Fruit fly (Drosophila melanogaster) whole organism, larva: ENCODE measurements around the gene Nepl13.

Experiments used
- noc ChIP-seq: fragments of 200-800 bp; sonication (Bioruptor generic); optimal IDR thresholded peaks from 3 replicates; lab custom pipeline; 2019; ENCODE audit warnings: missing biosample characterization, mild to moderate bottlenecking, missing genetic modification characterization, moderate library complexity

Nepl13 gene

DNA sequence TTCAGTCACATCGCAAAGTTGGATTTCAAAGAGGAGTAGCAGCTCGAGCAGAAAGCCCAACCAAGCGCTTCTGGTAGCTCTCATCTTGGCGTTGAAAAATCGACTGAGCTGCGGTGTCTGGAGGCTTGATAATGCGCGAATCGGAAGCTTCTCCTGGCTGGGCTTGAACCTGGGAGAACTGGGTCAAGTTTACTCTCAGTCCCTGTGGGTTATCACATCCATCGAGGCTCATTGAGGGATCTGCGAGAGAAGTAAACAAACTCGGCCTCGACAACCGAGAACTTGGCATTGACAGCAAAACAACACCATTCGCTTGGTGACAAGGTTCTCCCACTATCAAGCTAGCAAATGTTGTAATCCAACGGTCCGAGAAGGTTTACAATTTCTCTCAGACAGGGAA, at the start of gene Nepl13:
Nepl13 (minus strand) TSS at position 89 of the 400 bp plus-strand sequence.
- no peak for TF ChIP-seq noc (tag; lab: Kevin White, UChicago)

DNA sequence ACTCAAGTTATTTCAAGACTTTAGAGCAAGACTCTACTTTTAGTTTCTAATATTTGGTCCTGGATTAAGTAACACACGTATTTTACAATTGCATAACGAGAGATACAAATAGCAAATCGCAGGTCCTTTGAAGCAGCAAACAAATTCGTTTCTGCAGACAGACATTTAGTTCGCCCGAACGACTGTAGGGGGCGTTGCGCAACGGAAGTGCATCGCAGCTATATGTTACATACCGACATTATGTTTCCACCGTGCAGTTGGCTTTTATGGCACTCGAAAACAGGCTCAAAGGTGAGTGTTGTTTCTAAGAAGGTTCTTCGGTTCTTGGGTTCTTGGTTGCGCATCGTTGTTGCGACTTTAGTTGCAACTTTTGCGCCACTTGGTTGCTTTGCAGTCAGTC, 49.4 kb upstream of the Nepl13 start:
- TF ChIP-seq noc (tag; lab: Kevin White, UChicago), result no peak

- TF ChIP-seq noc (tag; lab: Kevin White, UChicago), result no peak
Observed at dm6 chr3R:22807132-22807531, 46.3 kb upstream of the Nepl13 start.

DNA sequence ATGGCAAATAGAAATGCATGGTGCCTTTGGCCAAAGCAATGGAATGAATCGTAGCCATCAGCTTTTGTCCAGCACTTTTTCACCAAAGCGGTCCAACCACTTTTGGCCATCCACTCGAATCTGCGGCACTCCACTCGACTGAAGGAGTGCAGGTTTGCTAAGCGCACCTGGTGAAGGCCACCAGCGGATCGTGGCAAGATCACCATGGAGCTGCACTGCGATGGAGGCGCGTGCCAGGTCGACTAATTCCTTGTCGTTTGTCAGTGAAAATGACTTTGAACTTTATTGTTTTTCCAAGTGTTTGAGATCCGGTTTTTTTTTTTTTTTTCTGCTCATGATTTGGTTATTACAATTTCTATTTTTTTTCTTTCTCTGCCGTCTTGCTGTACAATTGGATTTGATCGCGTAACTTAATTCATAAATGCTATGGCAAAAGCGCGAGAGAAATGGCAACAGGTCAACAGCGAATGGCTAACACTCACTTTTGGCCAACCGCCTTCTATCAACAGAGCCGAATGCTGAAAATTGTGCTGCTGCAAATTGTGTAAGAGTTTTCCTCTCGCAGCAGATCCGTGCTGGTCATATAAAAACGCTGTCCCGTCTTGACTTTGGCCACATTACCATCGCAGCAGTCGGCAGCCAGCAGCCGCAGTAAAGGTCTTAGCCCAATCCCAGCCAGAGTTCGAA, 42.9 kb upstream of the Nepl13 start, which contains the start of gene CG7031:
CG7031 (plus strand) TSS at position 637 of the 687 bp plus-strand sequence.
- no peak for TF ChIP-seq noc (tag; lab: Kevin White, UChicago)

DNA sequence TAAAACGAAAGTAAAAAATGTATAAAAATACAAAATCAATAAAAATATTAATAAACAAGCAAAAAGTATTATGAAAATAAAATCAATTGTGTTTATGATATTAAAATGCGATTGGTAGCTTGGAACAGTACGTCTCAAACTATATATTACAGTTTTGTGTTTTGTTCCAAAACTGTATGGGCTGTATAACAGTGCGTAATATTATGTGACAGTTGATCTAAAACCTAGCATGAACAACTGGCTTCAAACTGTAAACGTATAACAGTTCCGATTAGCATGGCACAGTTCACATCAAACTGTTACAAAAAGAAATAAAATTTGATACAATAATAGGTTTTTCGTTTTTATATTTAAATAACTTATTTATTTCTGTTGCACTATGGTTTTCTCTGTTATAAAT, 33.1 kb upstream of the Nepl13 start:
- no peak for TF ChIP-seq noc (tag; lab: Kevin White, UChicago)

DNA sequence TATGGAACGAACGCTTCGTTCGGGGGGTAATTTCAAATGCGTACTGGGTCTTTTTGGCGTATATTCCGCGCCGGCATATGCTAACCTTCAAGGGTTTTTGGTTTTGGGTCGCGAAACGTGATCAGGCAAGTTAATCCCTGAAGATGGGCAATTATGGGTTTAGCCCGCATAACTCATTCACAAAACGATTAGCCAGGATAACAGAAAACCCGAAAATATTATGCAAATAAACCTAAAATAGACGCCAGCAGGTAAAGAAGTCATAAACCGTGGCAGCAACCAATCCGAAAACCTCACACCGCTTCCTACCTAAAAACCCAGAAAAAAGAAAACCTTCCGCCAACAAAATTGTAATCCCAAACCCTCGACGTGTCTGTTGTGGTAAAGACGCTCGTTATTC, 28.2 kb upstream of the Nepl13 start:
- no peak for TF ChIP-seq noc (tag; lab: Kevin White, UChicago)

DNA sequence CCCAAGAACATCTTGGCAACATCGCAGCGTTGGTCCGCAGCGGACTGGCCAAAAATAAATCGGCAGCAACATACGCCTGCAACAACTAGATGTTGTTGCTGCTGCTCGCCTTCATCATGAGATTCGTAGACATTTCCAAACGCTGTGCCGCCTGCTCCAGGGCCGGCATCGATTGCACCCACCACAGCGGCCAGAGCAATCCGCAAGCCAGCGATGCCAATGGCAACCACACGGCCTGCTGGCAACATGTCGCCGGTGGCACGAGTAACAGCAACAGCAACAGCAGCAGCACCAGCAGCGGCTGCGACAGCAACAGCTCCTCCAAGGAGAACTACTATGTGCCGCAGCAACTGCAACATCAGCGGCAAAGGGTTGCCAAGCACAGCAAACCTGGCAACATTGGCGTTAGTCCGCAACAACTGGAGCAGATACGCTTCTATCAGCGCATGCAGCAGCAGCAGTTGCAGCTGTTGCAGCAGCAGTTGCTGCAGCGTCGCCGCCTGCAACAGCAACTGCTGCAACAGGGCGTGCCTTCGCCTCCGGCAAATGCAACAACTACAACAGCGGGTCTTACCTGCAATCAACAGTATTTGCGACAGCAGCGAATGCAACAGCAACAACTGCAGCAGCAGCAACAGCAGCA, 23.9 kb upstream of the Nepl13 start:
- TF ChIP-seq noc (tag; lab: Kevin White, UChicago), result no peak

DNA sequence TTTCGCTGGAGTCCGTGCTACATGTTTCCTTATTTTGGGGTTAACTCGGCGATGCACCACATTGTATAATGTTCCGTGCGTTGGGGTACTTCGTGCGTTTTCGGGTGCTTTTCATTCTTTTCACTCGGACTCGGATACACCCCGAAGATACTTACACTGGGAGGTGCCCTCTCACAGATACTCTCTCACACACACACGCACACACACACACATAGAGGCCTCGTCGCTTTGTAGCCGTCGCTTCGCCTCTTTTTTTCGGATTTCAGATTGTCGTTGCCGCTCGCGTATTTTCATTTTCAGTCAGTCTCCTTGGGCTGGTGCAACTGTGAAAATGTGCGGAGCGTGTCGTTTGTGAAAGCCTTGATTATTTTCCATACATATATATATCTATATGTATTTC, 20.5 kb upstream of the Nepl13 start:
- TF ChIP-seq noc (tag; lab: Kevin White, UChicago), result peak; percentile 23

DNA sequence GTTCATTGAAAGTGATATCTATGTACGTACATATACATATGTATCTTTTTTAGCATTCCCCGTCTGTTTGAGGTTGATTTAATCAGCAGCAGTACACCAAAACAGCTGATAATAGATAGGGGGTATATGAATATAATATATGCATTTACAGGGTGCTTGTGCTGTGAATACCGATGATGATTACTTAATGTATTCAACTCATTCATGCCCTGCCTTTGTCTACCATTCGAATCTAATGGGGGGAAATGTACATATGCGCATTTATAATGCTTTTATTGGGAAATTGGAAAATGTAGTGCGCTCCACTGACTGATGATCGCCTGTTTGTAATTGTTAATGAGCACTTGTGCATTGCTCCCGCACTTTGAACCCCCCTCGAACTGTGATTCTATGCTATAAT, 19.3 kb upstream of the Nepl13 start:
- TF ChIP-seq noc (tag; lab: Kevin White, UChicago), result no peak

dm6 chr3R:22776457-22776856, 15.6 kb upstream of the Nepl13 start:
- no peak for TF ChIP-seq noc (tag; lab: Kevin White, UChicago)

DNA sequence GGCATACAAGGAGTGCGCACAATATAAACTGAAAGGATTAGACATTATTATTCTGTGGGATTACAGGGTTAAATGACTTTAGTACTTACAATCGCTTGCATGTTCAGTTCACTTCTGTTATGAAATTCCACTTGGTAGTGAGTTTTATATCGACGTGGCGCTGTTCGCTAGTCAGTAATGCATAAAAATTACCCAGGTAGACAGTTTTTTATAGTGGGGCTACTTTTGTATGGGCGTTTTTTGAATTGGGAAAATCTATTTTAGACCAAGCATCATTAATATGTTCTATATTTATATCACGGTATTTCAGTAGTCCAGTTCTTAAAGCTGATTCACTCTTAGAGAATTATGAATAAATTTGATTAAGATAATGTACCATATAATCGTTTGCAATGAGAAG, 10.8 kb upstream of the Nepl13 start, which contains the start of gene CG43095:
CG43095 (minus strand) TSS at position 101 of the 400 bp plus-strand sequence.
- TF ChIP-seq noc (tag; lab: Kevin White, UChicago), result no peak

DNA sequence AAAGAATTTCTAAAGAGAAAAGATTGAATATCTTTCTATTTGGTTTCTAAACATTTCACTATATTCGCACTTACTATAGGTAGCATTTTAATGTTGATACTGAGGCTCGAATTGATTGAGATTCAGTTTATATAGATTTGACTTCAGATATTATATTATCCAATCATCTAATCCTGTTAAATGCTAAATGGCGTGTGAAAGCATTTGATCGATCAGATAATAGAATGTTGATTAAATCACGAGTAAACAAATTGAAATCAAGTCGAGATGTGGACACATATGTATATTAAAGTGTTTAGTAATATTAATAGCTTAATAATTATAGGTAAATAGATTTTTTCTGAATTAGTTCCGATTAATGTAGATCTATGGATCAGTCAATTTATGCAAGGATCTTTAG, 10.0 kb upstream of the Nepl13 start, which contains the start of gene CG43094:
CG43094 (minus strand) TSS at position 101 of the 400 bp plus-strand sequence.
- TF ChIP-seq noc (tag; lab: Kevin White, UChicago), result no peak

DNA sequence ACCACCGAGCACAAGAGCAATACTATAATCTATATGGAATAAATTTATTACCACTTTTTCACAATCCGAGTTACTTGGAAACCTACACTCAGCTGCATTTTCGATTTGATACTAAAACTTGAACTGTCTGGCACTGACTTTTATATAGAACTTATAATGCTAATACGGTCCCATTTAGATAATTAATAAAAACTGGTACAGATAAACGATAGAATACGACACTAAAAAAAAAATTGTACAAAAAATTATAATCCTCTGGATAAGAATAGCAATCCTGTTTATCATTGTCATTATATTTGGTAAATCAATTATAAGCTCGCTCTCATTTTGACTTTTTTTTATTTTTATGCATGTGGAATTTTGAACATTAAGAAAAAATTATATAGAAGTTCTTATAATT, 9.3 kb upstream of the Nepl13 start, which contains the start of gene CG43093:
CG43093 (minus strand) TSS at position 101 of the 400 bp plus-strand sequence.
- TF ChIP-seq noc (tag; lab: Kevin White, UChicago), result no peak

DNA sequence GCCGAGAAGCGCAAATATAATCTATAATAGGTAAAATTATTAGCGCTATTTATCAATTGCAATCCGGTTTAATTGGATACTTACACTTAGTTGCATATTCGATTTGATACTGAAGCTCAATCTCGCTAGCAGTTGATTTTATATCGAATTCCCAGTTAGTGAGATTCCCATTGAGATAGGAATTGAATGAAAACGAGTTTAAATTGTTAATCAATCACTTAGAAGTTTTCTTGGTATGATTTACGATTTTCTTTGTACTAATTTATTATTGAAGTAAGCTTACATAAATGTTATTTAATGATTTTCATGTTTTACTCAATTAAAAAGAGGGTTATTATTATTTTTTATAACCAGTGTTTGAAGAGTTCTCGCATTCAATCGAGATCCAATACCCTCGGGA, 8.7 kb upstream of the Nepl13 start, which contains the start of gene CG43092:
CG43092 (minus strand) TSS at position 101 of the 400 bp plus-strand sequence.
- no peak for TF ChIP-seq noc (tag; lab: Kevin White, UChicago)

DNA sequence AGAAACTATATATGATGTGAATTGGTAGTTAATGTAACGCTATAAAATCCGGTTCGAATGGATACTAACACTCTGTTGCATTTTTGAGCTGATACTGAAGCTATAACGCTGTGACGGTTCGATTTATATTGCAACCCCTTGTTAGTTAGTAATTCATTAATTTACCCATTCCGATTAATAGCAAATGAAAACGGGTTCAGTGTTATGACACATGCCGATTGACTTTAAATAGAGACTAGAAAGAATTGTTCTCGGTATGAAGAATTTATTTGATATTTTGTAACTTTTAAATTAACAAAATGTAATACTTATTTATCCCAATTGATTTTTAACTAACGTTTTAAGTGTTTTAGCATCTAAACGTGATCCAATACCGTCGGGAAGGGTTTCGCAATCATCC, 7.8 kb upstream of the Nepl13 start, which contains the start of gene CG43091:
CG43091 (minus strand) TSS at position 101 of the 400 bp plus-strand sequence.
- no peak for TF ChIP-seq noc (tag; lab: Kevin White, UChicago)

DNA sequence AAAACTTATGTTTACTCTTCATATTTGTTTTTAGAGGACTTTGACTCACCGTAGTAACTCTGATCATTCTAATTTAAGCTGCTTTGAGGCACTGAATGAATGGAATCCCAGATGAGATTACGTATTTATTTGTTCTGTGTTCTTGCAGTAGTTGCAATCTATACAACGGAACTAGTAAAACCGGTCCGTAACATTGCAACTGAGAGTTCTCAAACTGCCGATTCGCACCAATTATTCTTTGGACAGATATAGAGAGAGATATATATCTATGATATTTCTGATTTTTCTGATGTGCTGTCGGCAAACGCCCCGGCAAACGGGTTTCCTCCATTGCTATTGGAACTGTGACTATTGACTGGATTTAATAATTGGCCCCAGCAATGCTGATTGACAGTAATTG, 6.7 kb upstream of the Nepl13 start, which contains the start of gene CG13841:
CG13841 (minus strand) TSS at position 101 of the 400 bp plus-strand sequence.
- no peak for TF ChIP-seq noc (tag; lab: Kevin White, UChicago)
